Fruit fly (Drosophila melanogaster) S2 (cell line): Measurements from ENCODE around the gene CG32249.

Experiments used
- CG8478 ChIP-seq: fragments of >200 bp; optimal IDR thresholded peaks from 2 replicates; lab custom pipeline; 2018
- CTCF ChIP-seq, 2 experiments: fragments of >200 bp; optimal IDR thresholded peaks; 2 replicates each; lab custom pipeline; 2018

dm6 chr3L:4484623-4485022 is 14.8 kb downstream of the CG32249 start:
- TF ChIP-seq CG8478 (lab: Kevin White, UChicago) (no peak), CTCF (optimal IDR thresholded peaks at IDR 0.05; lab: Kevin White, UChicago) (no peak)
